Worm (Caenorhabditis elegans): ENCODE data around the gene rpl-5.

DNA sequence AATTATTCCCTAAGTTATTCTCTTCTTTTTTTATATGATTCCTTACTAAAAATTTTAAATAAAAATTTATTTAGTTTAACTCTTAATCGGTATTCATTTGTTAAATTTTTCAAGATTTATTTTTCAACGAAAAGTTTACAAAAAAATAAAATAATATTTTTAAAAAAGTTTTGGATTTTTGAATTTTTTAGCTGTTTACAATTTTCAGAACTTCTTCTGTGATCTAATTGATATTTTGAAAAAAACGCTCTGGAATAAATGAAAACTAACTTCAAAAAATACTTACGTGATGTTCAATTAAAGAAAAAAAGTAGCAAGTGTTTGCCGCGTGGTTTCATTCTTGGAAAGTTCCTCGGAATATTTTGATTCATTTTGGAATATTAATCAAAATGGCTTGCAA lies 24.4 kb upstream of the rpl-5 start, which contains the start of gene decr-1.2:
- TF ChIP-seq ztf-29 (GFP tag; IDR thresholded peaks at IDR 0.05) (no peak), tab-1 (GFP tag; IDR thresholded peaks at IDR 0.05) (no peak), flt-1 (GFP tag; IDR thresholded peaks at IDR 0.05) (no peak), ztf-23 (GFP tag; IDR thresholded peaks at IDR 0.05) (no peak), T22C8.4 (GFP tag; IDR thresholded peaks at IDR 0.05) (no peak), med-1 (GFP tag; optimal IDR thresholded peaks at IDR 0.05; ENCODE audit: insufficient read depth) (no peak), ref-1 (GFP tag; conservative IDR thresholded peaks at IDR 0.05) (no peak), cog-1 (tag; optimal IDR thresholded peaks at IDR 0.05) (no peak), klf-2 (GFP tag; conservative IDR thresholded peaks at IDR 0.05) (no peak)
